Worm (Caenorhabditis elegans) whole organism, L4 larva: Measurements from ENCODE around the gene pitr-4.

Source experiments
- D1046.2 ChIP-seq: fragments of 200-800 bp; sonication (Bioruptor generic); IDR thresholded peaks from 2 replicates; pipeline ENCODE4 v1.3.6; 2022; ENCODE audit warnings: missing genetic modification characterization, missing compliant biosample characterization
- F10B5.3 ChIP-seq: sonication (generic microtip); optimal IDR thresholded peaks from 2 replicates; lab custom pipeline; 2016; ENCODE audit warnings: mild to moderate bottlenecking, missing genetic modification characterization, missing compliant biosample characterization
- F44E2.7 ChIP-seq: fragments of 200-800 bp; sonication (Bioruptor generic); IDR thresholded peaks from 2 replicates; pipeline ENCODE4 v2.1.2; 2022; ENCODE audit warnings: missing genetic modification characterization, missing compliant biosample characterization
- T26A8.4 ChIP-seq: fragments of 200-800 bp; sonication (Bioruptor generic); IDR thresholded peaks from 2 replicates; pipeline ENCODE4 v1.3.6; 2022; ENCODE audit warnings: missing genetic modification characterization, missing compliant biosample characterization
- Y48G9A.11 ChIP-seq: fragments of 200-800 bp; sonication (Bioruptor generic); IDR thresholded peaks from 2 replicates; pipeline ENCODE4 v1.3.6; 2022; ENCODE audit warnings: missing genetic modification reagents, missing genetic modification characterization, missing compliant biosample characterization
- aha-1 ChIP-seq: fragments of 150-350 bp; peaks from one replicate; lab custom pipeline; 2014; ENCODE audit warnings: missing biosample characterization, missing genetic modification characterization
- aly-2 ChIP-seq: sonication (generic microtip); optimal IDR thresholded peaks from 2 replicates; lab custom pipeline; 2018; ENCODE audit warnings: missing biosample characterization, missing genetic modification characterization
- ama-1 ChIP-seq: fragments of 150-350 bp; optimal IDR thresholded peaks from 2 replicates; lab custom pipeline; 2014; ENCODE audit warnings: inconsistent platforms, mixed read lengths
- attf-4 ChIP-seq: sonication (generic microtip); optimal IDR thresholded peaks from 3 replicates; lab custom pipeline; 2017; ENCODE audit warnings: missing biosample characterization, missing genetic modification characterization
- ceh-20 ChIP-seq: fragments of 200-800 bp; sonication (Bioruptor generic); IDR thresholded peaks from 2 replicates; pipeline ENCODE4 v1.3.6; 2022; ENCODE audit warnings: missing genetic modification reagents, missing genetic modification characterization, missing compliant biosample characterization
- ctbp-1 ChIP-seq: fragments of 200-800 bp; sonication (Bioruptor generic); IDR thresholded peaks from 2 replicates; pipeline ENCODE4 v1.3.6; 2022; ENCODE audit warnings: missing genetic modification reagents, missing genetic modification characterization, missing compliant biosample characterization
- daf-12 ChIP-seq: fragments of 150-350 bp; optimal IDR thresholded peaks from 2 replicates; lab custom pipeline; 2014; ENCODE audit warnings: missing biosample characterization, missing genetic modification reagents, missing genetic modification characterization
- daf-16 ChIP-seq, 3 experiments: sonication (generic microtip); optimal IDR thresholded peaks; 2 replicates each; lab custom pipeline; 2016 to 2017; ENCODE audit warnings: missing genetic modification characterization in 3 of 3, missing genetic modification reagents in 3 of 3, mild to moderate bottlenecking in 2 of 3, missing compliant biosample characterization in 2 of 3, missing biosample characterization in 1 of 3, moderate library complexity in 1 of 3
- duxl-1 ChIP-seq: sonication (generic microtip); optimal IDR thresholded peaks from 2 replicates; lab custom pipeline; 2016; ENCODE audit warnings: mild to moderate bottlenecking, missing genetic modification characterization, moderate library complexity, missing compliant biosample characterization; ENCODE audit not compliant: poor library complexity
- dve-1 ChIP-seq: sonication (generic microtip); optimal IDR thresholded peaks from 2 replicates; lab custom pipeline; 2017; ENCODE audit warnings: antibody characterized with exemption, mild to moderate bottlenecking, missing genetic modification characterization, missing compliant biosample characterization; ENCODE audit not compliant: insufficient read depth
- egl-27 ChIP-seq: sonication (generic microtip); optimal IDR thresholded peaks from 3 replicates; lab custom pipeline; 2017; ENCODE audit warnings: missing biosample characterization, missing genetic modification reagents, missing genetic modification characterization
- fkh-10 ChIP-seq: fragments of 150-350 bp; optimal IDR thresholded peaks from 2 replicates; lab custom pipeline; 2014; ENCODE audit warnings: missing biosample characterization, missing genetic modification reagents, missing genetic modification characterization
- fos-1 ChIP-seq: fragments of 150-350 bp; optimal IDR thresholded peaks from 2 replicates; lab custom pipeline; 2014; ENCODE audit warnings: missing biosample characterization, missing genetic modification characterization
- gei-8 ChIP-seq: fragments of 200-800 bp; sonication (Bioruptor generic); optimal IDR thresholded peaks from 2 replicates; lab custom pipeline; 2018; ENCODE audit warnings: mild to moderate bottlenecking, missing genetic modification characterization, missing compliant biosample characterization
- hif-1 ChIP-seq, 2 experiments: sonication (generic microtip); optimal IDR thresholded peaks; 2 replicates each; lab custom pipeline; 2016 to 2017; ENCODE audit warnings: missing compliant biosample characterization in 2 of 2, missing genetic modification characterization in 2 of 2, missing genetic modification reagents in 2 of 2, missing genotype in 2 of 2, mild to moderate bottlenecking in 1 of 2
- hlh-11 ChIP-seq: fragments of 200-800 bp; sonication (Bioruptor generic); optimal IDR thresholded peaks from 2 replicates; lab custom pipeline; 2018; ENCODE audit warnings: mild to moderate bottlenecking, missing genetic modification characterization, missing compliant biosample characterization
- lin-13 ChIP-seq: fragments of 150-350 bp; optimal IDR thresholded peaks from 2 replicates; lab custom pipeline; 2014; ENCODE audit warnings: missing biosample characterization, missing genetic modification reagents, missing genetic modification characterization
- lin-38 ChIP-seq: fragments of 200-800 bp; sonication (Bioruptor generic); IDR thresholded peaks from 2 replicates; pipeline ENCODE4 v1.3.6; 2022; ENCODE audit warnings: missing genetic modification reagents, missing genetic modification characterization, missing compliant biosample characterization
- lin-39 ChIP-seq: fragments of 150-350 bp; optimal IDR thresholded peaks from 2 replicates; lab custom pipeline; 2014; ENCODE audit warnings: missing biosample characterization, missing genetic modification reagents, missing genetic modification characterization
- lsy-2 ChIP-seq, 2 experiments: fragments of 150-350 bp in 1 of 2; sonication (generic microtip) in 1 of 2; optimal IDR thresholded peaks; 2 replicates each; lab custom pipeline; 2014 to 2017; ENCODE audit warnings: missing biosample characterization in 2 of 2, missing genetic modification characterization in 2 of 2
- madf-5 ChIP-seq, 2 experiments: fragments of 200-800 bp; sonication (Bioruptor generic); IDR thresholded peaks; 2 replicates each; pipeline ENCODE4 v1.3.6; 2022; ENCODE audit warnings: missing compliant biosample characterization in 2 of 2, missing genetic modification characterization in 2 of 2
- madf-9 ChIP-seq: fragments of 200-800 bp; sonication (Bioruptor generic); conservative IDR thresholded peaks from 2 replicates; pipeline ENCODE4 v1.3.6; 2022; ENCODE audit warnings: missing genetic modification reagents, missing genetic modification characterization, missing compliant biosample characterization
- mxl-3 ChIP-seq: fragments of 200-800 bp; sonication (Bioruptor generic); optimal IDR thresholded peaks from 2 replicates; lab custom pipeline; 2018; ENCODE audit warnings: mild to moderate bottlenecking, missing genetic modification characterization, missing compliant biosample characterization
- nhr-10 ChIP-seq: fragments of 150-350 bp; optimal IDR thresholded peaks from 2 replicates; lab custom pipeline; 2014; ENCODE audit warnings: missing biosample characterization, missing genetic modification characterization
- nhr-102 ChIP-seq: sonication (generic microtip); optimal IDR thresholded peaks from 2 replicates; lab custom pipeline; 2016; ENCODE audit warnings: mild to moderate bottlenecking, missing genetic modification characterization, moderate library complexity, missing compliant biosample characterization
- nhr-25 ChIP-seq: sonication (generic microtip); optimal IDR thresholded peaks from 2 replicates; lab custom pipeline; 2017; ENCODE audit warnings: missing genetic modification characterization, mild to moderate bottlenecking, missing compliant biosample characterization, antibody characterized with exemption, moderate library complexity, borderline replicate concordance; ENCODE audit not compliant: insufficient read depth
- nhr-28 ChIP-seq: fragments of 150-350 bp; optimal IDR thresholded peaks from 2 replicates; lab custom pipeline; 2014; ENCODE audit warnings: missing biosample characterization, missing genetic modification characterization
- nhr-41 ChIP-seq: fragments of 200-800 bp; sonication (Bioruptor generic); IDR thresholded peaks from 2 replicates; pipeline ENCODE4 v1.3.6; 2022; ENCODE audit warnings: missing genetic modification reagents, missing genetic modification characterization, missing compliant biosample characterization
- nhr-48 ChIP-seq: sonication (generic microtip); optimal IDR thresholded peaks from 2 replicates; lab custom pipeline; 2016; ENCODE audit warnings: mild to moderate bottlenecking, missing genetic modification characterization, missing compliant biosample characterization
- php-3 ChIP-seq: fragments of 200-800 bp; sonication (Bioruptor generic); IDR thresholded peaks from 2 replicates; pipeline ENCODE4 v1.3.6; 2022; ENCODE audit warnings: missing genetic modification reagents, missing genetic modification characterization, missing compliant biosample characterization
- pqm-1 ChIP-seq: sonication (generic microtip); optimal IDR thresholded peaks from 2 replicates; lab custom pipeline; 2017; ENCODE audit warnings: missing biosample characterization, missing genetic modification characterization
- saeg-2 ChIP-seq: fragments of 200-800 bp; sonication (Bioruptor generic); IDR thresholded peaks from 2 replicates; pipeline ENCODE4 v1.3.6; 2022; ENCODE audit warnings: missing genetic modification reagents, missing genetic modification characterization, missing compliant biosample characterization
- sdz-12 ChIP-seq: fragments of 200-800 bp; sonication (Bioruptor generic); optimal IDR thresholded peaks from 2 replicates; lab custom pipeline; 2018; ENCODE audit warnings: mild to moderate bottlenecking, missing genetic modification characterization, missing compliant biosample characterization
- snpc-1.2 ChIP-seq: fragments of 200-800 bp; sonication (Bioruptor generic); IDR thresholded peaks from 2 replicates; pipeline ENCODE4 v1.3.6; 2022; ENCODE audit warnings: missing genetic modification reagents, missing genetic modification characterization, missing compliant biosample characterization
- snpc-4 ChIP-seq: fragments of 150-350 bp; optimal IDR thresholded peaks from 2 replicates; lab custom pipeline; 2014; ENCODE audit warnings: missing biosample characterization, missing genetic modification characterization
- tra-1 ChIP-seq: fragments of 200-800 bp; sonication (Bioruptor generic); IDR thresholded peaks from 2 replicates; pipeline ENCODE4 v1.3.6; 2022; ENCODE audit warnings: missing genetic modification reagents, missing genetic modification characterization, missing compliant biosample characterization
- vab-7 ChIP-seq: fragments of 200-800 bp; sonication (Bioruptor generic); IDR thresholded peaks from 2 replicates; pipeline ENCODE4 v1.3.6; 2022; ENCODE audit warnings: missing genetic modification reagents, missing genetic modification characterization, missing compliant biosample characterization
- zip-2 ChIP-seq: fragments of 150-350 bp; optimal IDR thresholded peaks from 2 replicates; lab custom pipeline; 2014; ENCODE audit warnings: missing biosample characterization, missing genetic modification characterization
- ztf-11 ChIP-seq: fragments of 150-350 bp; optimal IDR thresholded peaks from 2 replicates; lab custom pipeline; 2014; ENCODE audit warnings: missing biosample characterization, missing genetic modification characterization

Gene pitr-4

ce11 chrV:9692109-9692581 lies 30.7 kb upstream of the pitr-4 start, which contains the start of gene ztf-9 (continued):
- TF ChIP-seq ctbp-1 (GFP tag; lab: Robert Waterston, UW) = peak; percentile 58; the same call in 1 of the 2 replicates
- peak; percentile 8 for TF ChIP-seq nhr-25 (tag; lab: Kevin White, UChicago)
- no peak for TF ChIP-seq daf-12 (tag; lab: Kevin White, UChicago)
- TF ChIP-seq hif-1 (tag; optimal IDR thresholded peaks at IDR 0.05; lab: Kevin White, UChicago) = no peak
- TF ChIP-seq F10B5.3 (tag; lab: Kevin White, UChicago) = no peak
- TF ChIP-seq snpc-1.2 (GFP tag; lab: Robert Waterston, UW) = no peak
- TF ChIP-seq fos-1 (tag; lab: Kevin White, UChicago) = no peak
- no peak for TF ChIP-seq madf-9 (GFP tag; lab: Robert Waterston, UW)
- no peak for TF ChIP-seq aha-1 (tag; lab: Kevin White, UChicago)
- TF ChIP-seq D1046.2 (GFP tag; lab: Robert Waterston, UW) = no peak
- peak; percentile 13 for TF ChIP-seq fkh-10 (GFP tag; lab: Kevin White, UChicago)
- TF ChIP-seq ceh-20 (GFP tag; lab: Robert Waterston, UW) = no peak
- TF ChIP-seq dve-1 = peak; percentile 50
- TF ChIP-seq lsy-2 (tag; optimal IDR thresholded peaks at IDR 0.05; lab: Kevin White, UChicago) = no peak
- TF ChIP-seq sdz-12 = no peak
- no peak for TF ChIP-seq zip-2
- TF ChIP-seq nhr-28 (tag; lab: Kevin White, UChicago) = peak; percentile 79
- peak; percentile 77 for TF ChIP-seq hlh-11
- no peak for TF ChIP-seq php-3 (GFP tag; lab: Robert Waterston, UW)
- TF ChIP-seq Y48G9A.11 (GFP tag; lab: Robert Waterston, UW) = no peak
- no peak for TF ChIP-seq mxl-3 (GFP tag; lab: Kevin White, UChicago)
- peak; percentile 11 for TF ChIP-seq pqm-1
- TF ChIP-seq nhr-48 (tag; lab: Kevin White, UChicago) = no peak
- TF ChIP-seq nhr-102 (tag; lab: Kevin White, UChicago) = no peak
- TF ChIP-seq T26A8.4 (GFP tag; lab: Robert Waterston, UW) = no peak
- no peak for TF ChIP-seq ztf-11 (tag; lab: Kevin White, UChicago)
- TF ChIP-seq duxl-1 (tag; lab: Kevin White, UChicago) = no peak
- TF ChIP-seq lin-13 (GFP tag; lab: Kevin White, UChicago) = peak; percentile 44
- TF ChIP-seq aly-2 (tag; lab: Kevin White, UChicago) = no peak
- TF ChIP-seq lin-38 (GFP tag; lab: Robert Waterston, UW) = no peak; the same call in 1 of the 2 replicates
- no peak for TF ChIP-seq saeg-2 (GFP tag; lab: Robert Waterston, UW)
- no peak for TF ChIP-seq egl-27 (tag; lab: Kevin White, UChicago)
- no peak for TF ChIP-seq nhr-10 (tag; lab: Kevin White, UChicago)
- no peak for TF ChIP-seq lin-39 (tag; lab: Kevin White, UChicago)
- TF ChIP-seq tra-1 = no peak
- TF ChIP-seq attf-4 = no peak
- TF ChIP-seq ama-1 (lab: Kevin White, UChicago) = no peak
- peak in 1 of 2 experiments; percentile 8 for TF ChIP-seq daf-16 (GFP tag; optimal IDR thresholded peaks at IDR 0.05; lab: Kevin White, UChicago)
- peak; percentile 10 for TF ChIP-seq daf-16 (tag; optimal IDR thresholded peaks at IDR 0.05; lab: Kevin White, UChicago)
- no peak for TF ChIP-seq madf-5 (GFP tag; IDR thresholded peaks at IDR 0.05; lab: Robert Waterston, UW)
- TF ChIP-seq F44E2.7 = no peak
- no peak for TF ChIP-seq gei-8 (GFP tag; lab: Kevin White, UChicago)
- TF ChIP-seq nhr-41 = no peak
- no peak for TF ChIP-seq vab-7 (GFP tag; lab: Robert Waterston, UW)
- no peak for TF ChIP-seq snpc-4 (tag; lab: Kevin White, UChicago)
